Fruit fly (Drosophila melanogaster) Kc167 (cell line): Measurements from ENCODE around the gene Csas.

ENCODE experiments used
- Myc ChIP-seq: fragments of >200 bp; optimal IDR thresholded peaks from 2 replicates; lab custom pipeline; 2017; ENCODE audit warnings: missing external identifiers
- h ChIP-seq: fragments of >200 bp; optimal IDR thresholded peaks from 3 replicates; lab custom pipeline; 2018; ENCODE audit warnings: missing external identifiers
- psq ChIP-seq: fragments of >200 bp; optimal IDR thresholded peaks from 2 replicates; lab custom pipeline; 2017; ENCODE audit warnings: missing external identifiers
- ttk ChIP-seq: sonication (Bioruptor generic); optimal IDR thresholded peaks from 2 replicates; lab custom pipeline; 2017; ENCODE audit warnings: missing external identifiers

dm6 chr3L:19991120-19991519, 2.3 kb upstream of the Csas start, which contains the start of gene fln:
- TF ChIP-seq psq (lab: Kevin White, UChicago) (no peak), Myc (lab: Kevin White, UChicago) (no peak), h (lab: Kevin White, UChicago) (no peak), ttk (no peak)
